Fruit fly (Drosophila melanogaster) S2 (cell line): ENCODE measurements around the gene skd.

Experiments used
- CG8478 ChIP-seq: fragments of >200 bp; optimal IDR thresholded peaks from 2 replicates; lab custom pipeline; 2018
- CTCF ChIP-seq, 2 experiments: fragments of >200 bp; optimal IDR thresholded peaks; 2 replicates each; lab custom pipeline; 2018

- TF ChIP-seq CTCF (optimal IDR thresholded peaks at IDR 0.05; lab: Kevin White, UChicago): no peak
- TF ChIP-seq CG8478 (lab: Kevin White, UChicago): no peak
These were observed 17.5 kb upstream of the skd start for dm6 chr3L:21044721-21045120.
